Worm (Caenorhabditis elegans): ENCODE results near the gene srbc-58.

Gene srbc-58

ce11 chrV:777285-777684, 2.5 kb downstream of the srbc-58 start, which contains the start of gene R09E12.9:
TSS of gene R09E12.9 (plus strand) at chrV:777600.
- TF ChIP-seq ces-1 (GFP tag; optimal IDR thresholded peaks at IDR 0.05): no peak
- no peak for TF ChIP-seq isw-1 (GFP tag; IDR thresholded peaks at IDR 0.05)
- TF ChIP-seq nhr-237 (tag; optimal IDR thresholded peaks at IDR 0.05): peak; percentile 42
- peak; percentile 100 for TF ChIP-seq nhr-77 (tag; optimal IDR thresholded peaks at IDR 0.05)
- TF ChIP-seq nhr-76 (tag; optimal IDR thresholded peaks at IDR 0.05): peak; percentile 15
- TF ChIP-seq lin-35 (GFP tag; optimal IDR thresholded peaks at IDR 0.05): peak; percentile 6 to 57
- TF ChIP-seq fkh-8 (tag; optimal IDR thresholded peaks at IDR 0.05): no peak
- peak; percentile 69 for TF ChIP-seq nhr-20 (tag; optimal IDR thresholded peaks at IDR 0.05)
- peak; percentile 40 for TF ChIP-seq nhr-19 (GFP tag; conservative IDR thresholded peaks at IDR 0.05)
- TF ChIP-seq snu-23 (GFP tag; optimal IDR thresholded peaks at IDR 0.05): peak; percentile 63
- no peak for TF ChIP-seq fkh-10 (GFP tag; optimal IDR thresholded peaks at IDR 0.05)
- TF ChIP-seq nhr-28 (tag; optimal IDR thresholded peaks at IDR 0.05): peak; percentile 54
- TF ChIP-seq nhr-84 (tag; optimal IDR thresholded peaks at IDR 0.05): no peak
- TF ChIP-seq efl-1 (optimal IDR thresholded peaks at IDR 0.05): peak; percentile 37 to 39
- peak; percentile 28 to 90 for TF ChIP-seq efl-1 (GFP tag; optimal IDR thresholded peaks at IDR 0.05 in 1 of 2)
- TF ChIP-seq blmp-1 (tag; optimal IDR thresholded peaks at IDR 0.05): peak; percentile 36
- peak; percentile 45 for TF ChIP-seq nhr-71 (tag; optimal IDR thresholded peaks at IDR 0.05)
- no peak for TF ChIP-seq vab-15 (tag; optimal IDR thresholded peaks at IDR 0.05)
- peak; percentile 10 for TF ChIP-seq swsn-7 (tag; optimal IDR thresholded peaks at IDR 0.05)
- TF ChIP-seq nhr-90 (tag; optimal IDR thresholded peaks at IDR 0.05; ENCODE audit: poor library complexity): peak; percentile 29
- no peak for TF ChIP-seq mef-2 (tag; optimal IDR thresholded peaks at IDR 0.05)
- TF ChIP-seq ceh-88 (GFP tag; IDR thresholded peaks at IDR 0.05): no peak
- no peak for TF ChIP-seq ceh-8 (GFP tag; optimal IDR thresholded peaks at IDR 0.05)
- no peak for TF ChIP-seq pax-3 (tag; optimal IDR thresholded peaks at IDR 0.05)
- peak; percentile 55 for TF ChIP-seq nhr-85 (tag)
- TF ChIP-seq elt-3 (tag; optimal IDR thresholded peaks at IDR 0.05): peak in 1 of 6 experiments; percentile 27
- peak in 2 of 3 experiments; percentile 24 to 26 for TF ChIP-seq dpl-1 (GFP tag; optimal IDR thresholded peaks at IDR 0.05)

DNA sequence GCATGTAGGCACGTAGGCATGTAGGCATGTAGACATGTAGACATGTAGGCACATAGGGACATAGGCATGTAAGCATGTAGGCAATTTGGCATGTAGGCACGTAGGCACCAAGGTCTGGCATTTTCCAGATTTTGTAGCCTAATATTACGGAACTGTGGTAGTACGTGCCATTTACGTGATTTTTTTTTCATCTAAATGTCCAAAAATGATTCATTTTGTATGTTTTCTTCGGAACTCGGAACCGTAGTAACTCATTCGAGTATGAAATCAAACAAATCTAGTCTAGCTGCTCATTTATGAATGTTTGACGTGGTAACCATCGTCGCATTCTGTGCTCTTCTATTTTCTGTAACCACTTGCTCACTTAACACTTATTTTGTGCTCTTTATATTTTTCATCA, 3.5 kb downstream of the srbc-58 start, which contains the start of gene srbc-59:
Gene srbc-59, plus strand, starts transcription at position 301 of the 400 bp plus-strand sequence.
- TF ChIP-seq tbx-2 (tag; optimal IDR thresholded peaks at IDR 0.05): no peak
- TF ChIP-seq nhr-90 (tag; optimal IDR thresholded peaks at IDR 0.05; ENCODE audit: poor library complexity): no peak
- no peak for TF ChIP-seq Y116A8C.19 (tag; optimal IDR thresholded peaks at IDR 0.05; ENCODE audit: borderline replicate concordance)
- no peak for TF ChIP-seq nhr-77 (tag; optimal IDR thresholded peaks at IDR 0.05)
- no peak for TF ChIP-seq lin-15B (tag; optimal IDR thresholded peaks at IDR 0.05)
- no peak for TF ChIP-seq alr-1 (tag; optimal IDR thresholded peaks at IDR 0.05; ENCODE audit: borderline replicate concordance)
- TF ChIP-seq skn-1 (tag; optimal IDR thresholded peaks at IDR 0.05): no peak
- no peak for TF ChIP-seq lin-35 (GFP tag; optimal IDR thresholded peaks at IDR 0.05)
- TF ChIP-seq C34B4.2 (tag; optimal IDR thresholded peaks at IDR 0.05): no peak
- TF ChIP-seq mab-9 (GFP tag; IDR thresholded peaks at IDR 0.05): no peak
- TF ChIP-seq mdl-1 (tag; optimal IDR thresholded peaks at IDR 0.05): no peak
- no peak for TF ChIP-seq tlp-1 (tag; optimal IDR thresholded peaks at IDR 0.05)
- TF ChIP-seq egl-13 (tag; optimal IDR thresholded peaks at IDR 0.05): no peak
- TF ChIP-seq fkh-10 (GFP tag; optimal IDR thresholded peaks at IDR 0.05): no peak
- TF ChIP-seq unc-130 (tag; optimal IDR thresholded peaks at IDR 0.05): no peak
- TF ChIP-seq elt-3 (tag; optimal IDR thresholded peaks at IDR 0.05): no peak
- no peak for TF ChIP-seq ceh-90 (tag; optimal IDR thresholded peaks at IDR 0.05)
- no peak for TF ChIP-seq pag-3 (tag; optimal IDR thresholded peaks at IDR 0.05; ENCODE audit: borderline replicate concordance, insufficient read depth)
- no peak for TF ChIP-seq hpl-2 (GFP tag; optimal IDR thresholded peaks at IDR 0.05)
